Worm (Caenorhabditis elegans) whole organism, mixed stage, embryonic: Measurements from ENCODE around the gene T16G12.10.

ENCODE experiments used
- ces-1 ChIP-seq: fragments of 150-350 bp; optimal IDR thresholded peaks from 2 replicates; lab custom pipeline; 2014; ENCODE audit warnings: missing biosample characterization, missing genetic modification reagents, missing genetic modification characterization
- pha-4 ChIP-seq: fragments of 150-350 bp; optimal IDR thresholded peaks from 2 replicates; lab custom pipeline; 2018; ENCODE audit warnings: missing biosample characterization, missing genetic modification reagents, missing genetic modification characterization
- sem-2 ChIP-seq: fragments of 200-800 bp; sonication (Bioruptor generic); optimal IDR thresholded peaks from 2 replicates; lab custom pipeline; 2018; ENCODE audit warnings: mild to moderate bottlenecking, missing genetic modification characterization, missing compliant biosample characterization
- unc-39 ChIP-seq: fragments of 150-350 bp; optimal IDR thresholded peaks from 2 replicates; lab custom pipeline; 2014; ENCODE audit warnings: missing biosample characterization, missing genetic modification characterization

- TF ChIP-seq ces-1 (GFP tag; lab: Kevin White, UChicago), result no peak
- TF ChIP-seq unc-39 (tag; lab: Kevin White, UChicago), result no peak
- peak; percentile 58 for TF ChIP-seq pha-4
- no peak for TF ChIP-seq sem-2 (GFP tag; lab: Kevin White, UChicago)
These were observed 38.6 kb upstream of the T16G12.10 start for ce11 chrIII:10094538-10094937.
